Worm (Caenorhabditis elegans) whole organism, L1 larva: ENCODE measurements around the gene ZC204.13.
"Not testable (repeated sequence)": the region's sequence is repeated elsewhere in the genome, so short reads cannot be mapped to it uniquely, and the experiment has no call there.

ENCODE experiments used
- aly-2 ChIP-seq: fragments of 150-350 bp; optimal IDR thresholded peaks from 2 replicates; lab custom pipeline; 2014; ENCODE audit warnings: missing biosample characterization, missing genetic modification characterization
- ama-1 ChIP-seq: fragments of 150-350 bp; optimal IDR thresholded peaks from 2 replicates; lab custom pipeline; 2014
- dpl-1 ChIP-seq, 3 experiments: fragments of 150-350 bp in 2 of 3; sonication (generic microtip) in 1 of 3; optimal IDR thresholded peaks; 2 replicates each; lab custom pipeline; 2014 to 2017; ENCODE audit warnings: missing biosample characterization in 3 of 3, missing genetic modification characterization in 3 of 3, missing genetic modification reagents in 3 of 3
- fkh-10 ChIP-seq: sonication (generic microtip); optimal IDR thresholded peaks from 2 replicates; lab custom pipeline; 2017; ENCODE audit warnings: missing biosample characterization, missing genetic modification reagents, missing genetic modification characterization
- lin-15B ChIP-seq: fragments of 150-350 bp; sonication (generic microtip); optimal IDR thresholded peaks from 3 replicates; lab custom pipeline; 2014; ENCODE audit warnings: missing biosample characterization, missing genetic modification characterization
- lir-3 ChIP-seq: sonication (generic microtip); optimal IDR thresholded peaks from 2 replicates; lab custom pipeline; 2016; ENCODE audit warnings: mild to moderate bottlenecking, missing genetic modification characterization, moderate library complexity, missing compliant biosample characterization; ENCODE audit not compliant: poor library complexity
- mdl-1 ChIP-seq, 2 experiments: fragments of 150-350 bp; optimal IDR thresholded peaks; 2 replicates each; lab custom pipeline; 2014 to 2017; ENCODE audit warnings: missing biosample characterization in 2 of 2, missing genetic modification characterization in 2 of 2, inconsistent platforms in 1 of 2
- nhr-12 ChIP-seq: sonication (generic microtip); optimal IDR thresholded peaks from 2 replicates; lab custom pipeline; 2017; ENCODE audit warnings: missing biosample characterization, missing genetic modification characterization
- pag-3 ChIP-seq: sonication (generic microtip); optimal IDR thresholded peaks from 2 replicates; lab custom pipeline; 2017; ENCODE audit warnings: missing genetic modification characterization, mild to moderate bottlenecking, missing compliant biosample characterization, antibody characterized with exemption, borderline replicate concordance; ENCODE audit not compliant: insufficient read depth
- pqm-1 ChIP-seq: sonication (generic microtip); optimal IDR thresholded peaks from 3 replicates; lab custom pipeline; 2017; ENCODE audit warnings: missing biosample characterization, missing genetic modification characterization
- unc-130 ChIP-seq: fragments of 150-350 bp; optimal IDR thresholded peaks from 2 replicates; lab custom pipeline; 2017; ENCODE audit warnings: missing biosample characterization, missing genetic modification characterization, inconsistent platforms
- unc-62 ChIP-seq: fragments of 150-350 bp; optimal IDR thresholded peaks from 2 replicates; lab custom pipeline; 2014; ENCODE audit warnings: missing biosample characterization, missing genetic modification reagents, missing genetic modification characterization
- unc-86 ChIP-seq: sonication (generic microtip); optimal IDR thresholded peaks from 2 replicates; lab custom pipeline; 2016; ENCODE audit warnings: missing genetic modification characterization, missing compliant biosample characterization
- zag-1 ChIP-seq: fragments of 150-350 bp; optimal IDR thresholded peaks from 2 replicates; lab custom pipeline; 2014; ENCODE audit warnings: missing biosample characterization, missing genetic modification characterization

- not testable (repeated sequence) for TF ChIP-seq unc-130 (tag; lab: Kevin White, UChicago); lin-15B (tag; lab: Kevin White, UChicago); fkh-10; nhr-12; unc-86; aly-2 (tag; lab: Kevin White, UChicago); dpl-1 (GFP tag; optimal IDR thresholded peaks at IDR 0.05; lab: Kevin White, UChicago); pqm-1; zag-1 (tag; lab: Kevin White, UChicago); mdl-1 (tag; optimal IDR thresholded peaks at IDR 0.05; lab: Kevin White, UChicago); unc-62; lir-3 (tag; lab: Kevin White, UChicago); ama-1 (lab: Kevin White, UChicago); pag-3 (tag; lab: Kevin White, UChicago)
These were observed 27.3 kb downstream of the ZC204.13 start, which contains the start of gene C08E3.1 for ce11 chrII:1633490-1633889.
